Worm (Caenorhabditis elegans): Measurements from ENCODE around the gene scrm-3.
A peak's percentile ranks its signal among the peaks of the same experiment; 100 is the strongest.

The scrm-3 gene

DNA sequence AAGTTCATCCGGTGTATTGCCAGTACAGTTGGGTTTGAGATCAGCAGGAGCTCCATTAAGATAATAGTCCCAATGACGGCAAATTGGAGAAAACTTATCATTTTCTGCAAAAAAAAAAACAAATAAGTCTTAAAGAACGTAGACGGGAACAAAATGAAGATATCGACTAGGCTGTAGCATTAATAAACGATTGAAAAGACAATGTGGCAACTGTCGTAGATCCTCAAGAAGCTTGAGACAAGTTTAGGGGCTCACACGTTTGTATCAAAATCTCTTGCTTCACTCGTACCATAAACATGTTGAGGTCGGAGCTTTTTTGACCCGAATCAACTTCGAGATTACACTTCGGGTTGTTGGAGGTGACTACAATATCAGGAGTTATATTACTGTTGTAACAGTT lies 37.0 kb downstream of the scrm-3 start, which contains the start of gene F35F10.14:
Gene F35F10.14 (minus strand): TSS at position 101 of the 400 bp plus-strand sequence.
- TF ChIP-seq W03F9.2 (tag; optimal IDR thresholded peaks at IDR 0.05), result no peak
- no peak for TF ChIP-seq him-1 (tag; optimal IDR thresholded peaks at IDR 0.05)
- no peak for TF ChIP-seq dao-5 (tag; optimal IDR thresholded peaks at IDR 0.05)

DNA sequence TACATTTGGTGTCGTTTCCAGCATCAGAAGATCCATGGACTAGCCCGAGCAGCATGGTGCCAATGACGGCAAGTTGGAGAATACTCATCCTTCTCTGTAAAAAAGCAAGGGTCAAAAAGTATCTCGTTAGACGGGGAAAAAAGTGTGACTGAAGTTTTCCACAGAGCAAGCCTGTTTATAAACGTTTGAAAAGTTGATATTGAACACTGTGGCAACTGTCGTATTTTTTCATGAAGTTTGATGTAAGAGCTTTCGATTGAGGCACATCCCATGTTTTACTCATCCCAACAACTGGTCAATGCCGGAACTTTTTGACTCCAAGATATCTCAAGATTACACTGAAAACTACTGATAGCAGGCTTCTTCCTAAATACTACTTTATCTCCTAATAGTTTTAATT lies 38.0 kb downstream of the scrm-3 start, which contains the start of gene F35F10.13:
Gene F35F10.13 (minus strand): TSS at position 101 of the 400 bp plus-strand sequence.
- TF ChIP-seq W03F9.2 (tag; optimal IDR thresholded peaks at IDR 0.05), result no peak
- no peak for TF ChIP-seq dao-5 (tag; optimal IDR thresholded peaks at IDR 0.05)
- no peak for TF ChIP-seq him-1 (tag; optimal IDR thresholded peaks at IDR 0.05)

DNA sequence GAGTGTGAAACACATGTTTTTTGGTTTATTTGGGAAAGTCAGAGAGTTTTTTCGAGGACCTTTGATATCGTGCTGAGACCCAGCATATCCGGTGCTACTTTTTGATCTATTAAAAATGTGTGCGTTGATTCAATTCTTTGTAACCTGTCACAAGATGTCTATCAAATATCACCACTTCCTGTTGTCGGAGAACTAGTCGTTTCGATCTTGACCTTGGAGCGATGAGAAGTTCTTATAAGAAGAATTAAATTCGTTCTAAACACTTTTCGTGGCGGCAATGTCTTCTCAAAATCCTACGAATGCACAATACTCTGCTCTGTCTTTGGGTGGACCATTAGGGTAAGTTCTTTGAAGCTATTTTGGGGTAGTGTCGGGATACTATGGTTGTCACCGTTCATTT lies 40.9 kb downstream of the scrm-3 start, which contains the start of gene F35F10.1:
Gene F35F10.1 (plus strand): TSS at position 200 of the 400 bp plus-strand sequence.
- TF ChIP-seq dao-5 (tag; optimal IDR thresholded peaks at IDR 0.05) (no peak), him-1 (tag; optimal IDR thresholded peaks at IDR 0.05) (no peak), W03F9.2 (tag; optimal IDR thresholded peaks at IDR 0.05) (no peak)

DNA sequence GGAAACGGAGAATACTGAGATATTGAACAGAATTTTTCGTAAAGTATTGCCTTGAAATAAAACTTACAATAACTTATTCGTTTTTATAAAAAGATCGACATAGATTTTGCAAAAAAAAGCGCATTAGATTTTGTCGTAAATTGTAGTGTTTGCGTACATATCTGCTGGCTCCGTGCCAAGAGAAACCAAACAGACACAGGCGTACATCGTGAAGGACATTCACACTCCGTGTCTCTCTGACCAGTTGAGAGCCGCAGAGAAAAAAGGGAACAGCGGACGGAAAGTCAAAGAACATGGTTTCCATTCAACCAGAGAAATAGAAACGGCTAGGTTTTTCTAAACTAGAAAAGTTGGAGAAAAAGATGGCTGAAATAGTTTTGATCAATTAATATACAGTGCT lies 41.7 kb downstream of the scrm-3 start, which contains the start of gene arrd-19:
Gene arrd-19 (minus strand): TSS at position 209 of the 400 bp plus-strand sequence.
- no peak for TF ChIP-seq dao-5 (tag; optimal IDR thresholded peaks at IDR 0.05)
- TF ChIP-seq W03F9.2 (tag; optimal IDR thresholded peaks at IDR 0.05), result peak; percentile 16
- TF ChIP-seq him-1 (tag; optimal IDR thresholded peaks at IDR 0.05), result peak; percentile 18

DNA sequence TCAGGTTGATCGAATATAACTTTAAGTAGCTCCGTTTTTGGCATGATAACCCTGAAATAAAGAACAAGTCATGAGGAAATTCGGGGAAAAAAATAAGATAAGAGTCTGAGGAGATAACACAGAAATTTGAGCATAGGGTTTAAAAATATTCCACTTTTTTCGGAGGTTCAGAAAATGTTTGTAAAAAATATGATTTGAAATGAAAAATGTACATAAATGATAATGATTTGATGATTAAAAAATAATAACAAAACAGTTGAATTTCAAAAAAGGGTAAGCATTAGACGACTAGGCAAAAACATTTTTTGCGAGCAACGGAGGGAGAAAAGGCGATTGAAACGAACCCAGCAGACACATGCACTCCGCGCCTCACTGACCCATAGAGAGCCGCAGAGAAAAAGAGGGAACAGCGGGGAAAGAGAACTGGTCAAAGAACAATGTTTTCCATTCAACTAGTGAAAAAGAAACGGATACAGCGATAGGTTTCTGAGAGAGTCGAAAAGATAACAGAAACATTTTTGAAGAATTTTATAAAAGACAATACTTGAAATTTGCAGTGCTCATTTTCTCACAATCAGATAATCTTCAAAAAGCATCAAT lies 44.8 kb downstream of the scrm-3 start, which contains the start of gene arrd-18:
Gene arrd-18 (minus strand): TSS at position 51 of the 600 bp plus-strand sequence.
- TF ChIP-seq dao-5 (tag; optimal IDR thresholded peaks at IDR 0.05) (no peak), W03F9.2 (tag; optimal IDR thresholded peaks at IDR 0.05) (no peak), him-1 (tag; optimal IDR thresholded peaks at IDR 0.05) (no peak)

DNA sequence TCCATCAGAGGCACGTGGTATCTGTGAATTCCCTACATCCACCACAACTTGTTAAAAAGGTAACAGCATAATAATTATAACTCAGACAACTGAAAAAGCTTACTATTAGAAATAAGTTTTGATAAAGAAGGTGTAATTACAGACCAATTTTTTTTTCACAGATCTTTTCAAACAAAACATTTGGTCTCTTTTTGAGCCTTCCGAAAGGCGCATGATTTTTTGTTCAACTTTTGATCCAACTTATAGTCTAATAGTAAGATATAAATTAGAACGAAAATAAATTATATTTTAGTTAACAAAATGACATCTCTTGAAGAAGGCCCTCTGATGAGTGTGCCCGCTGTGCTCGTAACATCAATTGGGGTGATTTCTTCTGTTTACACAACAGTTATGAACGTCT lies 48.8 kb downstream of the scrm-3 start, which contains the start of gene srbc-3:
Gene srbc-3 (plus strand): TSS at position 301 of the 400 bp plus-strand sequence.
- no peak for TF ChIP-seq dao-5 (tag; optimal IDR thresholded peaks at IDR 0.05)
- no peak for TF ChIP-seq W03F9.2 (tag; optimal IDR thresholded peaks at IDR 0.05)
- TF ChIP-seq him-1 (tag; optimal IDR thresholded peaks at IDR 0.05), result no peak
